Fruit fly (Drosophila melanogaster) whole organism, prepupa: ENCODE data around the gene Helz.

ENCODE experiments used
- CG10631 ChIP-seq: fragments of 200-800 bp; sonication (Bioruptor generic); optimal IDR thresholded peaks from 2 replicates; lab custom pipeline; 2016; ENCODE audit warnings: missing biosample characterization, missing genetic modification characterization
- CG16779 ChIP-seq: fragments of 200-800 bp; sonication (Bioruptor generic); optimal IDR thresholded peaks from 3 replicates; lab custom pipeline; 2017; ENCODE audit warnings: missing biosample characterization, mild to moderate bottlenecking, missing genetic modification characterization
- CG6792 ChIP-seq: fragments of 200-800 bp; sonication (Bioruptor generic); optimal IDR thresholded peaks from 3 replicates; lab custom pipeline; 2016; ENCODE audit warnings: missing biosample characterization, missing genetic modification characterization
- OdsH ChIP-seq: fragments of 200-800 bp; sonication (Bioruptor generic); optimal IDR thresholded peaks from 3 replicates; lab custom pipeline; 2016; ENCODE audit warnings: missing biosample characterization, missing genetic modification characterization
- salr ChIP-seq, 2 experiments: fragments of 200-800 bp; sonication (Bioruptor generic); optimal IDR thresholded peaks; 3 replicates each; lab custom pipeline; 2016 to 2018; ENCODE audit warnings: missing biosample characterization in 2 of 2, missing genetic modification characterization in 2 of 2, mild to moderate bottlenecking in 1 of 2

- no peak for TF ChIP-seq salr (GFP tag; optimal IDR thresholded peaks at IDR 0.05; lab: Kevin White, UChicago)
- no peak for TF ChIP-seq CG6792 (GFP tag; lab: Kevin White, UChicago)
- TF ChIP-seq CG16779, result peak; percentile 28
- TF ChIP-seq OdsH (GFP tag; lab: Kevin White, UChicago), result no peak
- no peak for TF ChIP-seq CG10631 (GFP tag; lab: Kevin White, UChicago)
These were observed 9.5 kb upstream of the Helz start for dm6 chr3L:14780187-14780586.
